Worm (Caenorhabditis elegans) whole organism, late embryonic: ENCODE results near the gene C13G3.12.

Source experiments
- C38D4.7 ChIP-seq: fragments of 200-800 bp; sonication (Bioruptor generic); optimal IDR thresholded peaks from 2 replicates; lab custom pipeline; 2018; ENCODE audit warnings: mild to moderate bottlenecking, missing genetic modification characterization, moderate library complexity, missing compliant biosample characterization
- F13H6.1 ChIP-seq: sonication (generic microtip); optimal IDR thresholded peaks from 2 replicates; lab custom pipeline; 2016; ENCODE audit warnings: missing genetic modification characterization, missing compliant biosample characterization
- K02D7.2 ChIP-seq: sonication (generic microtip); optimal IDR thresholded peaks from 2 replicates; lab custom pipeline; 2017; ENCODE audit warnings: mild to moderate bottlenecking, missing genetic modification characterization, missing compliant biosample characterization
- K09A11.1 ChIP-seq: sonication (generic microtip); optimal IDR thresholded peaks from 2 replicates; lab custom pipeline; 2017; ENCODE audit warnings: antibody characterized with exemption, mild to moderate bottlenecking, missing genetic modification characterization, missing compliant biosample characterization; ENCODE audit not compliant: insufficient read depth
- T23F11.4 ChIP-seq: fragments of 200-800 bp; sonication (Bioruptor generic); optimal IDR thresholded peaks from 2 replicates; lab custom pipeline; 2018; ENCODE audit warnings: mild to moderate bottlenecking, missing genetic modification characterization, missing compliant biosample characterization
- ahr-1 ChIP-seq: sonication (generic microtip); optimal IDR thresholded peaks from 2 replicates; lab custom pipeline; 2016; ENCODE audit warnings: missing genetic modification characterization, missing compliant biosample characterization
- ama-1 ChIP-seq: fragments of 150-350 bp; optimal IDR thresholded peaks from 2 replicates; lab custom pipeline; 2014
- ceh-14 ChIP-seq: sonication (generic microtip); optimal IDR thresholded peaks from 2 replicates; lab custom pipeline; 2016; ENCODE audit warnings: missing genotype, missing genetic modification characterization, missing compliant biosample characterization
- ceh-18 ChIP-seq: sonication (generic microtip); optimal IDR thresholded peaks from 2 replicates; lab custom pipeline; 2016; ENCODE audit warnings: missing genetic modification characterization, missing compliant biosample characterization
- ceh-2 ChIP-seq: sonication (generic microtip); optimal IDR thresholded peaks from 2 replicates; lab custom pipeline; 2016; ENCODE audit warnings: missing genotype, missing genetic modification characterization, missing compliant biosample characterization
- ceh-22 ChIP-seq: sonication (generic microtip); optimal IDR thresholded peaks from 2 replicates; lab custom pipeline; 2017; ENCODE audit warnings: missing biosample characterization, missing genetic modification characterization
- ceh-24 ChIP-seq: sonication (generic microtip); optimal IDR thresholded peaks from 2 replicates; lab custom pipeline; 2016; ENCODE audit warnings: mild to moderate bottlenecking, missing genetic modification characterization, missing compliant biosample characterization
- ceh-30 ChIP-seq: fragments of 150-350 bp; optimal IDR thresholded peaks from 2 replicates; lab custom pipeline; 2014; ENCODE audit warnings: missing biosample characterization, missing genetic modification characterization
- ceh-31 ChIP-seq: sonication (generic microtip); optimal IDR thresholded peaks from 2 replicates; lab custom pipeline; 2016; ENCODE audit warnings: missing genetic modification characterization, missing compliant biosample characterization
- ceh-45 ChIP-seq: fragments of 200-800 bp; sonication (Bioruptor generic); IDR thresholded peaks from 2 replicates; pipeline ENCODE4 v1.3.6; 2022; ENCODE audit warnings: missing genetic modification reagents, missing genetic modification characterization, missing compliant biosample characterization
- ceh-48 ChIP-seq: sonication (generic microtip); optimal IDR thresholded peaks from 2 replicates; lab custom pipeline; 2016; ENCODE audit warnings: missing genetic modification characterization, inconsistent platforms, missing compliant biosample characterization
- ceh-6 ChIP-seq: fragments of 200-800 bp; sonication (Bioruptor generic); optimal IDR thresholded peaks from 2 replicates; lab custom pipeline; 2018; ENCODE audit warnings: mild to moderate bottlenecking, missing genetic modification characterization, missing compliant biosample characterization
- che-1 ChIP-seq: sonication (generic microtip); optimal IDR thresholded peaks from 2 replicates; lab custom pipeline; 2016; ENCODE audit warnings: mild to moderate bottlenecking, missing genetic modification characterization, missing compliant biosample characterization
- dve-1 ChIP-seq: sonication (generic microtip); optimal IDR thresholded peaks from 2 replicates; lab custom pipeline; 2017; ENCODE audit warnings: antibody characterized with exemption, mild to moderate bottlenecking, missing genetic modification characterization, missing compliant biosample characterization
- elt-2 ChIP-seq: sonication (generic microtip); optimal IDR thresholded peaks from 2 replicates; lab custom pipeline; 2016; ENCODE audit warnings: missing genetic modification reagents, missing genetic modification characterization, missing compliant biosample characterization
- elt-4 ChIP-seq: sonication (generic microtip); optimal IDR thresholded peaks from 2 replicates; lab custom pipeline; 2016; ENCODE audit warnings: missing genetic modification characterization, missing compliant biosample characterization
- eyg-1 ChIP-seq: sonication (generic microtip); optimal IDR thresholded peaks from 2 replicates; lab custom pipeline; 2016; ENCODE audit warnings: missing genotype, missing genetic modification characterization, missing compliant biosample characterization
- fax-1 ChIP-seq: sonication (generic microtip); optimal IDR thresholded peaks from 2 replicates; lab custom pipeline; 2016; ENCODE audit warnings: missing genotype, missing genetic modification characterization, missing compliant biosample characterization
- fkh-10 ChIP-seq: fragments of 150-350 bp; optimal IDR thresholded peaks from 2 replicates; lab custom pipeline; 2014; ENCODE audit warnings: missing biosample characterization, missing genetic modification reagents, missing genetic modification characterization
- gmeb-2 ChIP-seq: sonication (generic microtip); optimal IDR thresholded peaks from 2 replicates; lab custom pipeline; 2016; ENCODE audit warnings: missing genetic modification characterization, inconsistent platforms, missing compliant biosample characterization
- hlh-13 ChIP-seq: fragments of 200-800 bp; sonication (Bioruptor generic); optimal IDR thresholded peaks from 2 replicates; lab custom pipeline; 2018; ENCODE audit warnings: mild to moderate bottlenecking, missing genetic modification characterization, missing compliant biosample characterization
- hlh-15 ChIP-seq: sonication (generic microtip); optimal IDR thresholded peaks from 2 replicates; lab custom pipeline; 2016; ENCODE audit warnings: missing genetic modification characterization, missing compliant biosample characterization
- hlh-6 ChIP-seq: sonication (generic microtip); optimal IDR thresholded peaks from 2 replicates; lab custom pipeline; 2016; ENCODE audit warnings: missing genotype, missing genetic modification characterization, missing compliant biosample characterization
- hlh-8 ChIP-seq: sonication (generic microtip); optimal IDR thresholded peaks from 2 replicates; lab custom pipeline; 2016; ENCODE audit warnings: missing genotype, missing genetic modification characterization, missing compliant biosample characterization
- lim-6 ChIP-seq: sonication (generic microtip); optimal IDR thresholded peaks from 2 replicates; lab custom pipeline; 2016; ENCODE audit warnings: missing genetic modification characterization, missing compliant biosample characterization
- madf-2 ChIP-seq: sonication (generic microtip); optimal IDR thresholded peaks from 2 replicates; lab custom pipeline; 2017; ENCODE audit warnings: missing genetic modification characterization, missing compliant biosample characterization
- mec-3 ChIP-seq: sonication (generic microtip); optimal IDR thresholded peaks from 2 replicates; lab custom pipeline; 2016; ENCODE audit warnings: borderline replicate concordance, missing genetic modification characterization, missing compliant biosample characterization
- nhr-11 ChIP-seq: fragments of 150-350 bp; optimal IDR thresholded peaks from 2 replicates; lab custom pipeline; 2014; ENCODE audit warnings: missing biosample characterization, missing genetic modification characterization
- odd-2 ChIP-seq: sonication (generic microtip); optimal IDR thresholded peaks from 2 replicates; lab custom pipeline; 2017; ENCODE audit warnings: antibody characterized with exemption, mild to moderate bottlenecking, missing genetic modification characterization, missing compliant biosample characterization
- pag-3 ChIP-seq: sonication (generic microtip); optimal IDR thresholded peaks from 2 replicates; lab custom pipeline; 2016; ENCODE audit warnings: missing compliant biosample characterization, missing genetic modification characterization, borderline replicate concordance
- pat-9 ChIP-seq: fragments of 200-800 bp; sonication (Bioruptor generic); optimal IDR thresholded peaks from 2 replicates; lab custom pipeline; 2018; ENCODE audit warnings: mild to moderate bottlenecking, missing genetic modification characterization, moderate library complexity, missing compliant biosample characterization
- pha-2 ChIP-seq: sonication (generic microtip); optimal IDR thresholded peaks from 2 replicates; lab custom pipeline; 2017; ENCODE audit warnings: mild to moderate bottlenecking, missing genetic modification characterization, missing compliant biosample characterization
- pha-4 ChIP-seq: fragments of 150-350 bp; optimal IDR thresholded peaks from 2 replicates; lab custom pipeline; 2018; ENCODE audit warnings: missing biosample characterization, missing genetic modification reagents, missing genetic modification characterization
- pqm-1 ChIP-seq: sonication (generic microtip); optimal IDR thresholded peaks from 2 replicates; lab custom pipeline; 2016; ENCODE audit warnings: missing genetic modification characterization, missing compliant biosample characterization
- pros-1 ChIP-seq: fragments of 150-350 bp; optimal IDR thresholded peaks from 2 replicates; lab custom pipeline; 2014; ENCODE audit warnings: missing biosample characterization, missing genetic modification reagents, missing genetic modification characterization
- ref-2 ChIP-seq: sonication (generic microtip); optimal IDR thresholded peaks from 2 replicates; lab custom pipeline; 2016; ENCODE audit warnings: missing genetic modification characterization, missing compliant biosample characterization
- rnt-1 ChIP-seq: sonication (generic microtip); optimal IDR thresholded peaks from 2 replicates; lab custom pipeline; 2016; ENCODE audit warnings: missing genetic modification characterization, missing compliant biosample characterization
- sdc-2 ChIP-seq: sonication (generic microtip); optimal IDR thresholded peaks from 2 replicates; lab custom pipeline; 2016; ENCODE audit warnings: missing genotype, missing genetic modification characterization, missing compliant biosample characterization
- syd-9 ChIP-seq: sonication (generic microtip); optimal IDR thresholded peaks from 2 replicates; lab custom pipeline; 2016; ENCODE audit warnings: mild to moderate bottlenecking, missing genetic modification characterization, moderate library complexity, missing compliant biosample characterization
- ttx-3 ChIP-seq: sonication (generic microtip); optimal IDR thresholded peaks from 2 replicates; lab custom pipeline; 2016; ENCODE audit warnings: missing genetic modification reagents, missing genetic modification characterization, missing compliant biosample characterization
- unc-3 ChIP-seq, 2 experiments: fragments of 200-800 bp in 1 of 2; sonication (Bioruptor generic) in 1 of 2; sonication (generic microtip) in 1 of 2; conservative IDR thresholded peaks in 1 of 2; optimal IDR thresholded peaks in 1 of 2; 2 replicates each; pipeline versions ENCODE4 v1.3.6 to Lab custom; 2016 to 2022; ENCODE audit warnings: missing compliant biosample characterization in 2 of 2, missing genetic modification characterization in 2 of 2, missing genetic modification reagents in 1 of 2
- zip-5 ChIP-seq: sonication (generic microtip); optimal IDR thresholded peaks from 2 replicates; lab custom pipeline; 2016; ENCODE audit warnings: missing genetic modification characterization, missing compliant biosample characterization
- ztf-16 ChIP-seq: sonication (generic microtip); optimal IDR thresholded peaks from 2 replicates; lab custom pipeline; 2017; ENCODE audit warnings: missing genetic modification characterization, missing compliant biosample characterization

Gene C13G3.12

DNA sequence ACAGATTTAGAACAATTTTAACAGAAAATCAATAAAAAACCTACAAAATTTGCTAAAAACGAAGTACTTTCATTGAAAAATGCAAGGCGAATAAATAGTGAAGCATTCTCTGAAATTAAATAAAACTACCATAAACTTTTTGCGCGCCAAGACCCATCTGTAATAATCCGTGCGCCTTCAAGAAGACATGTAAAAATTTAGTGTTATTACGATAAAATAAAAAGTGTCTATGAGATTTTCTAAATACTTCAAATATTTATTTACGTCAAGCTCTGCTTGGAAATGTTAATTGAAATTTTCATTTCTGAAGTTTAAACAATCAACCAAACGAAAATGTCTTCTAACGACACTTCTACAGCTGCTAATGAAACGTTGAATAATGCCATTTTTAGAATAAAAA is 17.3 kb upstream of the C13G3.12 start, which contains the start of gene C45B11.9:
Gene C45B11.9 (plus strand): TSS at position 301 of the 400 bp plus-strand sequence.
- no peak for TF ChIP-seq lim-6 (tag; lab: Kevin White, UChicago)
- no peak for TF ChIP-seq ceh-24 (tag; lab: Kevin White, UChicago)
- TF ChIP-seq K02D7.2 (tag; lab: Kevin White, UChicago) = no peak
- no peak for TF ChIP-seq ceh-30 (tag; lab: Kevin White, UChicago)
- no peak for TF ChIP-seq pha-2
- TF ChIP-seq ceh-48 (tag; lab: Kevin White, UChicago) = no peak
- no peak for TF ChIP-seq pat-9 (tag; lab: Kevin White, UChicago)
- TF ChIP-seq ceh-45 (GFP tag; lab: Robert Waterston, UW) = no peak
- TF ChIP-seq fax-1 (tag; lab: Kevin White, UChicago) = no peak
- no peak for TF ChIP-seq ceh-22 (tag; lab: Kevin White, UChicago)
- TF ChIP-seq hlh-13 (GFP tag; lab: Kevin White, UChicago) = no peak
- TF ChIP-seq dve-1 (tag; lab: Kevin White, UChicago) = no peak
- TF ChIP-seq, all 69 proteins: peak for 0

DNA sequence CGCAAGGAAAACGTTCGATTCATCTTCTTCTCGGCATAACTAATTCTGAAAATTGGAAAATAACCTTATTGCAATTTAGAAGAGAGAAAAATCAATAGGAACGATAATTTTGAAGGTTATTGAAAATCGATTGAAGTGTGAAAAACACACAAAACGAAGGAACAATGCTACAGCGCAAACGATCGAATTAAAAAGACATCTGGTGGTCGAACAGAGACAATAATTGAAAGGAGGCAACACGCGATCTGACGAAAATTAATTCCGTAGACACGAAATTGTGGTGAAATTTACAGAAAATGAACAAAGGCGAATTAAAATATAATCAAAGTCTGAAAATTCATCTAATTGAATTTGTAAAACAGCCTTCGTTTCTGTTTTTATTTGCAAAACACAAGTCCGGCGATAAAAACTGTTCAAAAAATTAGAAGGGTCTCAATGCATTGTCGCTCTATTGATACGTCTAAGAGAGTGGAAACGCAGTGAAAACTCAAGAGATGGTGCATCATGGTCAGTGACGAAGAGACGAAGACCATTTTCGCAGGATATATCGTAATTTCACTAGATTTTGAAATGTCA is 16.8 kb upstream of the C13G3.12 start, which contains the start of gene pak-2:
Gene pak-2 (minus strand): TSS at position 51 of the 576 bp plus-strand sequence.
- TF ChIP-seq ahr-1 (tag; lab: Kevin White, UChicago) (peak; percentile 77), nhr-11 (tag; lab: Kevin White, UChicago) (no peak), madf-2 (tag; lab: Kevin White, UChicago) (peak; percentile 45), ceh-22 (tag; lab: Kevin White, UChicago) (no peak), lim-6 (tag; lab: Kevin White, UChicago) (peak; percentile 92), pag-3 (no peak), unc-3 (GFP tag; conservative IDR thresholded peaks at IDR 0.05; lab: Robert Waterston, UW) (no peak), unc-3 (tag; optimal IDR thresholded peaks at IDR 0.05; lab: Kevin White, UChicago) (peak; percentile 77), ttx-3 (tag; lab: Kevin White, UChicago) (peak; percentile 47), F13H6.1 (tag; lab: Kevin White, UChicago) (peak; percentile 91), eyg-1 (tag; lab: Kevin White, UChicago) (peak; percentile 57), hlh-8 (peak; percentile 83), odd-2 (tag; lab: Kevin White, UChicago) (no peak), ceh-48 (tag; lab: Kevin White, UChicago) (no peak), K02D7.2 (tag; lab: Kevin White, UChicago) (peak; percentile 62), ama-1 (lab: Kevin White, UChicago) (no peak), K09A11.1 (tag; lab: Kevin White, UChicago) (no peak), syd-9 (tag; lab: Kevin White, UChicago) (peak; percentile 45), ceh-2 (peak; percentile 93), che-1 (tag; lab: Kevin White, UChicago) (peak; percentile 44), pqm-1 (tag; lab: Kevin White, UChicago) (peak; percentile 64), ceh-24 (tag; lab: Kevin White, UChicago) (no peak), ceh-30 (tag; lab: Kevin White, UChicago) (no peak), elt-2 (peak; percentile 90), C38D4.7 (peak; percentile 14), ref-2 (tag; lab: Kevin White, UChicago) (peak; percentile 97), hlh-15 (peak; percentile 66), rnt-1 (tag; lab: Kevin White, UChicago) (peak; percentile 94), pha-2 (peak; percentile 44), dve-1 (tag; lab: Kevin White, UChicago) (peak; percentile 19), pros-1 (tag; lab: Kevin White, UChicago) (no peak), hlh-6 (tag; lab: Kevin White, UChicago) (peak; percentile 73), sdc-2 (tag; lab: Kevin White, UChicago) (peak; percentile 36), gmeb-2 (tag; lab: Kevin White, UChicago) (peak; percentile 39), fkh-10 (GFP tag; lab: Kevin White, UChicago) (no peak), zip-5 (tag; lab: Kevin White, UChicago) (peak; percentile 94), elt-4 (tag; lab: Kevin White, UChicago) (no peak), ceh-18 (tag; lab: Kevin White, UChicago) (peak; percentile 83), ztf-16 (peak; percentile 70), ceh-31 (peak; percentile 100), T23F11.4 (GFP tag; lab: Kevin White, UChicago) (peak; percentile 55), pha-4 (no peak), mec-3 (peak; percentile 87), ceh-6 (GFP tag; lab: Kevin White, UChicago) (peak; percentile 43), ceh-14 (tag; lab: Kevin White, UChicago) (peak; percentile 95)
